Fruit fly (Drosophila melanogaster): ENCODE measurements around the gene CG14851.

dm6 chr3R:14597935-14598424, 35.8 kb downstream of the CG14851 start:
- TF ChIP-seq CG8478 (optimal IDR thresholded peaks at IDR 0.05) (no peak), CTCF (optimal IDR thresholded peaks at IDR 0.05) (no peak)
